Worm (Caenorhabditis elegans): Measurements from ENCODE around the gene cdk-1.

DNA sequence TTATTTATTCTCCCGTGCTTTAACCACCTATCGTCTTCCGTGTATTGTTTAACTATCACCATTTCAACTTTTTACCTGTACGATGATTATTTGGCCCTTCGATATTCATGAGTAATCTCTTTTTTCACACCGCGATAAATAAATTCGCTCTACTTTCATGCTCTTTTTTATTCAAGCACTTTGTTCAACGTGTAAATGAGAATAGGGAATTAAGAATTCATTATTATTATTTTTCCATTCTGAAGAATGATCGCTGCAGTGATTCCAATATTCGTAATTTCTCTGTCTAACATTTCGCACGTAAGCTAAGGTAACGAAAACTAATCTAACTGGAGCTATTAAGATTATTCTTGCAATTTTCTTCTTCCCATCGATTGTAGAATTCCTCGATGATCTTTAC is 1.4 kb downstream of the cdk-1 start, which contains the start of gene T05G5.4:
- no peak for TF ChIP-seq ama-1 (optimal IDR thresholded peaks at IDR 0.05)
- no peak for TF ChIP-seq F13C5.2 (tag; optimal IDR thresholded peaks at IDR 0.05)
- no peak for TF ChIP-seq aly-1 (tag; optimal IDR thresholded peaks at IDR 0.05)
- TF ChIP-seq ceh-36 (tag; optimal IDR thresholded peaks at IDR 0.05), result no peak
- no peak for TF ChIP-seq B0310.2 (tag; optimal IDR thresholded peaks at IDR 0.05)
- no peak for TF ChIP-seq ceh-13 (GFP tag; optimal IDR thresholded peaks at IDR 0.05)
- TF ChIP-seq tbx-11 (GFP tag; IDR thresholded peaks at IDR 0.05), result no peak
- TF ChIP-seq tra-4 (tag; optimal IDR thresholded peaks at IDR 0.05), result no peak
- no peak for TF ChIP-seq pes-1 (GFP tag; IDR thresholded peaks at IDR 0.05)
- no peak for TF ChIP-seq scrt-1 (GFP tag; IDR thresholded peaks at IDR 0.05)
- TF ChIP-seq hmbx-1 (tag; optimal IDR thresholded peaks at IDR 0.05), result no peak
- no peak for TF ChIP-seq sea-1 (GFP tag; conservative IDR thresholded peaks at IDR 0.05)
- TF ChIP-seq ets-7 (tag; optimal IDR thresholded peaks at IDR 0.05), result no peak
